Fruit fly (Drosophila melanogaster) whole organism, pupa: ENCODE results near the gene car.

ENCODE experiments used
- CG10348 ChIP-seq: fragments of 200-800 bp; sonication (Bioruptor generic); IDR thresholded peaks from 2 replicates; pipeline ENCODE4 v1.3.6; 2022; ENCODE audit warnings: missing biosample characterization, missing genetic modification characterization
- CG12605 ChIP-seq: fragments of 200-800 bp; sonication (Bioruptor generic); IDR thresholded peaks from 2 replicates; pipeline ENCODE4 v1.3.6; 2022; ENCODE audit warnings: missing biosample characterization, missing genetic modification characterization
- CG14655 ChIP-seq: fragments of 200-800 bp; sonication (Bioruptor generic); optimal IDR thresholded peaks from 3 replicates; lab custom pipeline; 2017; ENCODE audit warnings: mild to moderate bottlenecking, missing biosample characterization, missing genetic modification reagents, missing genetic modification characterization
- CG8159 ChIP-seq: fragments of 200-800 bp; sonication (Bioruptor generic); optimal IDR thresholded peaks from 3 replicates; lab custom pipeline; 2018; ENCODE audit warnings: missing biosample characterization, mild to moderate bottlenecking, missing genetic modification characterization, moderate library complexity
- CG8301 ChIP-seq: fragments of 200-800 bp; sonication (Bioruptor generic); optimal IDR thresholded peaks from 2 replicates; lab custom pipeline; 2018; ENCODE audit warnings: missing biosample characterization, mild to moderate bottlenecking, missing genetic modification characterization
- D1 ChIP-seq: fragments of 200-800 bp; sonication (Bioruptor generic); optimal IDR thresholded peaks from 2 replicates; lab custom pipeline; 2018; ENCODE audit warnings: missing biosample characterization, mild to moderate bottlenecking, missing genetic modification characterization, moderate library complexity
- EcR ChIP-seq: fragments of 200-800 bp; sonication (Bioruptor generic); optimal IDR thresholded peaks from 3 replicates; lab custom pipeline; 2019; ENCODE audit warnings: missing biosample characterization, missing genetic modification characterization, mild to moderate bottlenecking, moderate library complexity, missing genetic modification reagents
- Ets98B ChIP-seq: fragments of 200-800 bp; sonication (Bioruptor generic); IDR thresholded peaks from 2 replicates; pipeline ENCODE4 v1.3.6; 2022; ENCODE audit warnings: missing biosample characterization, missing genetic modification characterization
- rn ChIP-seq: fragments of 200-800 bp; sonication (Bioruptor generic); IDR thresholded peaks from 2 replicates; pipeline ENCODE4 v1.3.6; 2022; ENCODE audit warnings: missing biosample characterization, missing genetic modification characterization

DNA sequence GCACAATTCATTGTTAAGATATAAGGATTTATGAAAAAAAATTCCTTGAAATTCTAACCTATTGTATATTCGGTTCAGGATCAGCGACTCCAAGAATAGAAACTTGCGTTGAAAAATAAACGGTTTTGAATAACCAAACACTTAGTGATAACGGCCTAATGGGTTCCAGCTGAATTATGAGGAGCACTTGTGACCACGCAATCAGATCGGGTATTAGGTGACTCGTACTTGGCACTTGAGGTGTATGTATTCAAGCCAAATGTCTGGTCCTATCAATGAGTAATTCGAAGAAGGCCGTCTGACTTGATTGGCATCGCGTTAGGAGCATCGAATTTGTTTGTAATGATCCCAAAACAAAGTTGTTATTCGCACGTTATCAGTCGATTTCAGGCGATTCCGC lies 24.8 kb downstream of the car start:
- TF ChIP-seq D1 (tag; lab: Kevin White, UChicago) (no peak), EcR (GFP tag; lab: Kevin White, UChicago) (no peak), CG12605 (GFP tag; lab: Robert Waterston, UW) (no peak), CG14655 (GFP tag; lab: Kevin White, UChicago) (no peak), Ets98B (no peak), CG8301 (tag; lab: Kevin White, UChicago) (no peak), CG10348 (GFP tag; lab: Robert Waterston, UW) (no peak), CG8159 (tag; lab: Kevin White, UChicago) (no peak), rn (GFP tag; lab: Robert Waterston, UW) (no peak)
